Fruit fly (Drosophila melanogaster): Measurements from ENCODE around the gene Hrb98DE.

DNA sequence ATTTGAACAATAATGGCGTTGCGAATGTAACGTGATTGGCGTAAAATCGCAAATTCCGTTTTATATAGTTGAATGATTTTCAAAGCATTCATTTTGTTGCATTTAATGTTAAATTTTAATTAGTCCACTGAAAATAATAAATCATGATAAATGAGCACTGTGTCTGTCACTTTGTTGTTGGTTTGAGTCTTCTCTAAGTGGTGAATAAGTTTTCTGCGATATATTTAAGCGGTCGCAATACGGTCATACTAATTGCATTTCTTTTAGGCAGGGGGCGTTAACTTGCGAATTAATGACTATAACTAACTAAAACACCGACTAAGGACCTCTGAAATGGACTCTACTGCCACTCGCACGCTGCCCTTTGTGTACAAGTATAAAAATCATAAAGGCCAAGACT is 6.2 kb downstream of the Hrb98DE start, which contains the start of gene CG9986:
- TF ChIP-seq psq (optimal IDR thresholded peaks at IDR 0.05) (no peak), Sin3A (optimal IDR thresholded peaks at IDR 0.05) (no peak), insv (optimal IDR thresholded peaks at IDR 0.05) (no peak), Myc (optimal IDR thresholded peaks at IDR 0.05) (no peak), h (optimal IDR thresholded peaks at IDR 0.05) (no peak)
